Worm (Caenorhabditis elegans): Measurements from ENCODE around the gene F57A10.2.
"Not testable (repeated sequence)": the region's sequence is repeated elsewhere in the genome, so short reads cannot be mapped to it uniquely, and the experiment has no call there.

- not testable (repeated sequence) for TF ChIP-seq nhr-237 (tag; optimal IDR thresholded peaks at IDR 0.05); skn-1 (tag; optimal IDR thresholded peaks at IDR 0.05); elt-3 (tag; optimal IDR thresholded peaks at IDR 0.05); unc-62 (GFP tag; optimal IDR thresholded peaks at IDR 0.05); sma-3 (GFP tag; optimal IDR thresholded peaks at IDR 0.05); aly-2 (tag; optimal IDR thresholded peaks at IDR 0.05)
Measured at ce11 chrV:15803748-15804147, 37.4 kb downstream of the F57A10.2 start, which contains the start of gene T26E4.18.
